Worm (Caenorhabditis elegans): ENCODE results near the gene F11C1.9.

- TF ChIP-seq cog-1 (tag; optimal IDR thresholded peaks at IDR 0.05) (no peak), ztf-29 (GFP tag; IDR thresholded peaks at IDR 0.05) (no peak), klf-2 (GFP tag; conservative IDR thresholded peaks at IDR 0.05) (no peak), tab-1 (GFP tag; IDR thresholded peaks at IDR 0.05) (no peak), T22C8.4 (GFP tag; IDR thresholded peaks at IDR 0.05) (no peak), flt-1 (GFP tag; IDR thresholded peaks at IDR 0.05) (no peak)
These were observed 12.2 kb downstream of the F11C1.9 start, which contains the start of gene frpr-2 for ce11 chrX:12965163-12965562.

Data from whole organism, midembryonic.